Worm (Caenorhabditis elegans): ENCODE data around the gene C16C8.20.

C16C8.20 gene

ce11 chrII:3439244-3439698 lies 7.5 kb upstream of the C16C8.20 start (continued):
- TF ChIP-seq repo-1 (tag; optimal IDR thresholded peaks at IDR 0.05) = peak; percentile 82
- TF ChIP-seq akir-1 (GFP tag; optimal IDR thresholded peaks at IDR 0.05) = no peak
- TF ChIP-seq dpl-1 (GFP tag; optimal IDR thresholded peaks at IDR 0.05) = no peak
- TF ChIP-seq hsf-1 (GFP tag; IDR thresholded peaks at IDR 0.05) = no peak
- TF ChIP-seq snpc-1.1 (tag; optimal IDR thresholded peaks at IDR 0.05; ENCODE audit: insufficient read depth) = peak; percentile 7
- peak; percentile 44 for TF ChIP-seq K12H6.12 (tag; optimal IDR thresholded peaks at IDR 0.05)
- TF ChIP-seq C17E4.6 (GFP tag; IDR thresholded peaks at IDR 0.05) = peak; percentile 77
- peak; percentile 90 for TF ChIP-seq rpc-1 (optimal IDR thresholded peaks at IDR 0.05)
- TF ChIP-seq rpc-1 (tag; optimal IDR thresholded peaks at IDR 0.05) = peak; percentile 87
- peak; percentile 84 for TF ChIP-seq ztf-26 (tag; optimal IDR thresholded peaks at IDR 0.05)
- peak; percentile 76; the same call in 1 of the 2 replicates for TF ChIP-seq ceh-40 (GFP tag; IDR thresholded peaks at IDR 0.05)
- no peak for TF ChIP-seq F39B2.1 (GFP tag; IDR thresholded peaks at IDR 0.05)
- TF ChIP-seq hmg-20 (GFP tag; IDR thresholded peaks at IDR 0.05) = peak; percentile 63; the same call in 1 of the 2 replicates
- TF ChIP-seq pbrm-1 (GFP tag; IDR thresholded peaks at IDR 0.05) = peak; percentile 81
- TF ChIP-seq madf-6 (GFP tag; IDR thresholded peaks at IDR 0.05) = peak; percentile 69
- peak; percentile 93 for TF ChIP-seq him-1 (tag; optimal IDR thresholded peaks at IDR 0.05)
- no peak for TF ChIP-seq madf-8 (GFP tag; conservative IDR thresholded peaks at IDR 0.05)
- peak; percentile 81; the same call in 1 of the 2 replicates for TF ChIP-seq egl-44 (GFP tag; IDR thresholded peaks at IDR 0.05)
- TF ChIP-seq F23B12.7 (tag; optimal IDR thresholded peaks at IDR 0.05; ENCODE audit: insufficient read depth) = no peak
- no peak for TF ChIP-seq pha-4 (tag; optimal IDR thresholded peaks at IDR 0.05)
- TF ChIP-seq tlf-1 (GFP tag; optimal IDR thresholded peaks at IDR 0.05) = peak; percentile 27
- no peak for TF ChIP-seq hlh-12 (tag; optimal IDR thresholded peaks at IDR 0.05)
- peak; percentile 57; the same call in 1 of the 2 replicates for TF ChIP-seq ceh-100 (GFP tag; IDR thresholded peaks at IDR 0.05)
- TF ChIP-seq nfyb-1 (GFP tag; IDR thresholded peaks at IDR 0.05) = peak; percentile 88
- no peak for TF ChIP-seq dpff-1 (tag; optimal IDR thresholded peaks at IDR 0.05)
- no peak for TF ChIP-seq cebp-1 (GFP tag; IDR thresholded peaks at IDR 0.05)
- peak; percentile 76 for TF ChIP-seq cebp-1 (tag; optimal IDR thresholded peaks at IDR 0.05)
- peak; percentile 58 for TF ChIP-seq snpc-4 (GFP tag; optimal IDR thresholded peaks at IDR 0.05)
- peak in 3 of 4 experiments; percentile 47 to 66 (median 60) for TF ChIP-seq snpc-4 (tag; optimal IDR thresholded peaks at IDR 0.05)
- TF ChIP-seq die-1 (tag; optimal IDR thresholded peaks at IDR 0.05) = peak; percentile 80
- TF ChIP-seq B0336.3 (GFP tag; IDR thresholded peaks at IDR 0.05) = peak; percentile 84; the same call in 1 of the 2 replicates
- no peak for TF ChIP-seq F37B4.10 (GFP tag; IDR thresholded peaks at IDR 0.05)
- TF ChIP-seq F55B11.4 (tag; optimal IDR thresholded peaks at IDR 0.05; ENCODE audit: borderline replicate concordance, insufficient read depth) = no peak
- no peak for TF ChIP-seq ccch-3 (GFP tag; optimal IDR thresholded peaks at IDR 0.05)
- peak; percentile 92 for TF ChIP-seq nhr-90 (tag; optimal IDR thresholded peaks at IDR 0.05)
- TF ChIP-seq efl-1 (GFP tag; optimal IDR thresholded peaks at IDR 0.05) = no peak
- TF ChIP-seq lin-40 (tag; optimal IDR thresholded peaks at IDR 0.05) = no peak
- TF ChIP-seq nfya-2 (GFP tag; IDR thresholded peaks at IDR 0.05) = no peak
- no peak for TF ChIP-seq nhr-179 (tag; optimal IDR thresholded peaks at IDR 0.05)
- peak; percentile 70 for TF ChIP-seq chd-7 (tag; optimal IDR thresholded peaks at IDR 0.05)

Data from whole organism, young adult.